Fruit fly (Drosophila melanogaster): Measurements from ENCODE around the gene CG32022.

dm6 chr3L:8707075-8707474 lies 14.0 kb downstream of the CG32022 start:
- TF ChIP-seq h (optimal IDR thresholded peaks at IDR 0.05), result no peak
- no peak for TF ChIP-seq psq (optimal IDR thresholded peaks at IDR 0.05)
- no peak for TF ChIP-seq insv (optimal IDR thresholded peaks at IDR 0.05)
- TF ChIP-seq ttk (optimal IDR thresholded peaks at IDR 0.05), result no peak

Measured in Kc167 (cell line).